Worm (Caenorhabditis elegans): ENCODE data around the gene clec-63.

- TF ChIP-seq cog-1 (tag; optimal IDR thresholded peaks at IDR 0.05) (no peak), klf-2 (GFP tag; conservative IDR thresholded peaks at IDR 0.05) (no peak), flt-1 (GFP tag; IDR thresholded peaks at IDR 0.05) (no peak)
Measured at ce11 chrII:12939801-12940200, 44.4 kb downstream of the clec-63 start, which contains the start of gene arrd-10.

Measured in whole organism, midembryonic.